Worm (Caenorhabditis elegans) whole organism, L3 larva: ENCODE data around the gene nspc-19.

Experiments
- ZK546.5 ChIP-seq: sonication (generic microtip); optimal IDR thresholded peaks from 2 replicates; lab custom pipeline; 2017; ENCODE audit warnings: missing biosample characterization, missing genetic modification characterization
- ama-1 ChIP-seq: fragments of 150-350 bp; optimal IDR thresholded peaks from 2 replicates; lab custom pipeline; 2018
- elt-3 ChIP-seq, 3 experiments: fragments of 150-350 bp in 1 of 3; sonication (generic microtip) in 2 of 3; optimal IDR thresholded peaks; 2 replicates in 2 of 3; 4 replicates in 1 of 3; lab custom pipeline; 2014 to 2017; ENCODE audit warnings: missing biosample characterization in 3 of 3, missing genetic modification characterization in 3 of 3
- fos-1 ChIP-seq: fragments of 150-350 bp; optimal IDR thresholded peaks from 2 replicates; lab custom pipeline; 2014; ENCODE audit warnings: missing biosample characterization, missing genetic modification characterization
- lin-39 ChIP-seq: fragments of 150-350 bp; optimal IDR thresholded peaks from 2 replicates; lab custom pipeline; 2018; ENCODE audit warnings: missing biosample characterization, missing genetic modification reagents, missing genetic modification characterization
- nhr-12 ChIP-seq: fragments of 150-350 bp; optimal IDR thresholded peaks from 2 replicates; lab custom pipeline; 2014; ENCODE audit warnings: missing biosample characterization, missing genetic modification characterization
- nhr-237 ChIP-seq: fragments of 150-350 bp; optimal IDR thresholded peaks from 2 replicates; lab custom pipeline; 2014; ENCODE audit warnings: missing biosample characterization, missing genetic modification characterization
- nhr-28 ChIP-seq: fragments of 150-350 bp; optimal IDR thresholded peaks from 2 replicates; lab custom pipeline; 2014; ENCODE audit warnings: missing biosample characterization, missing genetic modification characterization
- skn-1 ChIP-seq: fragments of 150-350 bp; optimal IDR thresholded peaks from 2 replicates; lab custom pipeline; 2014; ENCODE audit warnings: missing biosample characterization, missing genetic modification characterization
- unc-62 ChIP-seq: fragments of 150-350 bp; sonication (generic microtip); optimal IDR thresholded peaks from 4 replicates; lab custom pipeline; 2014; ENCODE audit warnings: missing biosample characterization, missing genetic modification reagents, missing genetic modification characterization
- ztf-11 ChIP-seq: fragments of 150-350 bp; optimal IDR thresholded peaks from 2 replicates; lab custom pipeline; 2014; ENCODE audit warnings: missing biosample characterization, missing genetic modification characterization

DNA sequence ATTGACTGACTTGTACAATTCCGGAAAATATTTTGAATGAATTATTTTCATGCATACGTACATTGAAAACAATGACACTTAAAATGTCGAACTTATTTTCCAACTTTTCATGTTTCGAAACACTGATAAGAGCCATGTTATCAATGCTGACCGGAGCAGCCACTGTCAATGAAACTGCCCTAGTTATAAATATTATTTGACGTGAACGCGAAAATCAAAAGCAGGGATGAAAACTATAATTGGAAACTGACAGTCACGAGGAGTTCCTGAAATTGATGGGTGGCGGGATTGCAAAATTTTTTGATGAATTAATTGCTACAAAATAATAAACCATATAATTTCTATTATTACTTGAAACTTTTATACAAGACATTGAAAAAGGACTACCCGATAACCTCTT, 11.0 kb downstream of the nspc-19 start:
- no peak for TF ChIP-seq nhr-12 (tag; lab: Kevin White, UChicago)
- no peak for TF ChIP-seq lin-39
- no peak for TF ChIP-seq nhr-28 (tag; lab: Kevin White, UChicago)
- no peak for TF ChIP-seq ama-1
- no peak for TF ChIP-seq ZK546.5
- TF ChIP-seq nhr-237: no peak
- TF ChIP-seq elt-3 (tag; optimal IDR thresholded peaks at IDR 0.05; lab: Kevin White, UChicago): no peak
- TF ChIP-seq unc-62 (GFP tag; lab: Kevin White, UChicago): no peak
- TF ChIP-seq fos-1: no peak
- TF ChIP-seq skn-1 (tag; lab: Kevin White, UChicago): no peak
- no peak for TF ChIP-seq ztf-11 (tag; lab: Kevin White, UChicago)
